Fruit fly (Drosophila melanogaster) whole organism, prepupa: Measurements from ENCODE around the gene Nedd4.

ENCODE experiments used
- Blimp-1 ChIP-seq: fragments of 200-800 bp; sonication (Bioruptor generic); optimal IDR thresholded peaks from 3 replicates; lab custom pipeline; 2017; ENCODE audit warnings: missing biosample characterization, missing genetic modification characterization, mild to moderate bottlenecking, moderate library complexity, missing genetic modification reagents
- CG10669 ChIP-seq: fragments of 200-800 bp; sonication (Bioruptor generic); optimal IDR thresholded peaks from 3 replicates; lab custom pipeline; 2018; ENCODE audit warnings: missing biosample characterization, mild to moderate bottlenecking, missing genetic modification characterization, moderate library complexity
- CG15336 ChIP-seq: fragments of 200-800 bp; sonication (Bioruptor generic); IDR thresholded peaks from 2 replicates; pipeline ENCODE4 v1.3.6; 2022; ENCODE audit warnings: missing biosample characterization, missing genetic modification characterization
- CG1621 ChIP-seq: fragments of 200-800 bp; sonication (Bioruptor generic); optimal IDR thresholded peaks from 3 replicates; lab custom pipeline; 2018; ENCODE audit warnings: missing biosample characterization, mild to moderate bottlenecking, missing genetic modification characterization
- CG3032 ChIP-seq: fragments of 200-800 bp; optimal IDR thresholded peaks from 2 replicates; lab custom pipeline; 2019; ENCODE audit warnings: missing biosample characterization, mild to moderate bottlenecking, missing genetic modification characterization, moderate library complexity
- CG31627 ChIP-seq: fragments of 200-800 bp; sonication (Bioruptor generic); optimal IDR thresholded peaks from 3 replicates; lab custom pipeline; 2016; ENCODE audit warnings: missing biosample characterization, missing genetic modification characterization
- CG32006 ChIP-seq: fragments of 200-800 bp; sonication (Bioruptor generic); optimal IDR thresholded peaks from 3 replicates; lab custom pipeline; 2017; ENCODE audit warnings: missing biosample characterization, mild to moderate bottlenecking, missing genetic modification characterization
- CG34406 ChIP-seq: fragments of 200-800 bp; sonication (Bioruptor generic); optimal IDR thresholded peaks from 3 replicates; lab custom pipeline; 2016; ENCODE audit warnings: missing biosample characterization, missing genetic modification characterization
- CG6163 ChIP-seq: fragments of 200-800 bp; sonication (Bioruptor generic); IDR thresholded peaks from 3 replicates; pipeline ENCODE4 v1.3.6; 2022; ENCODE audit warnings: missing biosample characterization, missing genetic modification characterization
- CG6792 ChIP-seq: fragments of 200-800 bp; sonication (Bioruptor generic); optimal IDR thresholded peaks from 3 replicates; lab custom pipeline; 2016; ENCODE audit warnings: missing biosample characterization, missing genetic modification characterization
- CG6808 ChIP-seq: fragments of 200-800 bp; sonication (Bioruptor generic); optimal IDR thresholded peaks from 3 replicates; lab custom pipeline; 2017; ENCODE audit warnings: missing biosample characterization, missing genetic modification characterization, mild to moderate bottlenecking, moderate library complexity, missing genetic modification reagents
- CG6854 ChIP-seq: fragments of 200-800 bp; sonication (Bioruptor generic); optimal IDR thresholded peaks from 2 replicates; lab custom pipeline; 2017; ENCODE audit warnings: missing biosample characterization, mild to moderate bottlenecking, missing genetic modification characterization
- CG8119 ChIP-seq: fragments of 200-800 bp; sonication (Bioruptor generic); IDR thresholded peaks from 3 replicates; pipeline ENCODE4 v1.3.6; 2022; ENCODE audit warnings: missing biosample characterization, missing genetic modification characterization
- CG8319 ChIP-seq: fragments of 200-800 bp; sonication (Bioruptor generic); optimal IDR thresholded peaks from 3 replicates; lab custom pipeline; 2016; ENCODE audit warnings: missing biosample characterization, missing genetic modification characterization
- CG8632 ChIP-seq: fragments of 200-800 bp; sonication (Bioruptor generic); optimal IDR thresholded peaks from 3 replicates; lab custom pipeline; 2016; ENCODE audit warnings: missing biosample characterization, missing genetic modification characterization
- CG9139 ChIP-seq: fragments of 200-800 bp; sonication (Bioruptor generic); optimal IDR thresholded peaks from 3 replicates; lab custom pipeline; 2017; ENCODE audit warnings: missing biosample characterization, mild to moderate bottlenecking, missing genetic modification characterization
- Eip75B ChIP-seq: fragments of 200-800 bp; sonication (Bioruptor generic); optimal IDR thresholded peaks from 3 replicates; lab custom pipeline; 2016; ENCODE audit warnings: missing biosample characterization, missing genetic modification characterization
- Eip78C ChIP-seq: fragments of 200-800 bp; sonication (Bioruptor generic); peaks from one replicate; lab custom pipeline; 2016; ENCODE audit warnings: missing biosample characterization, missing genetic modification characterization
- Eip93F ChIP-seq: fragments of 200-800 bp; sonication (Bioruptor generic); optimal IDR thresholded peaks from 2 replicates; lab custom pipeline; 2016; ENCODE audit warnings: missing biosample characterization, mild to moderate bottlenecking, missing genetic modification characterization
- Ets21C ChIP-seq: fragments of 200-800 bp; sonication (Bioruptor generic); optimal IDR thresholded peaks from 3 replicates; lab custom pipeline; 2016; ENCODE audit warnings: missing biosample characterization, missing genetic modification characterization
- Ets96B ChIP-seq: fragments of 200-800 bp; optimal IDR thresholded peaks from 2 replicates; lab custom pipeline; 2019; ENCODE audit warnings: missing biosample characterization, mild to moderate bottlenecking, missing genetic modification characterization, moderate library complexity
- Gug ChIP-seq: fragments of 200-800 bp; sonication (Bioruptor generic); IDR thresholded peaks from 2 replicates; pipeline ENCODE4 v1.3.6; 2022; ENCODE audit warnings: missing biosample characterization, missing genetic modification characterization
- Hr38 ChIP-seq: sonication (Bioruptor generic); optimal IDR thresholded peaks from 2 replicates; lab custom pipeline; 2016; ENCODE audit warnings: missing biosample characterization, missing genetic modification characterization
- Hr39 ChIP-seq: fragments of 200-800 bp; sonication (Bioruptor generic); optimal IDR thresholded peaks from 2 replicates; lab custom pipeline; 2016; ENCODE audit warnings: missing biosample characterization, missing genetic modification characterization
- Hr4 ChIP-seq: fragments of 200-800 bp; sonication (Bioruptor generic); optimal IDR thresholded peaks from 3 replicates; lab custom pipeline; 2016; ENCODE audit warnings: missing biosample characterization, missing genetic modification characterization
- Lpt ChIP-seq: fragments of 200-800 bp; sonication (Bioruptor generic); optimal IDR thresholded peaks from 3 replicates; lab custom pipeline; 2016; ENCODE audit warnings: missing biosample characterization, missing genetic modification characterization
- Met ChIP-seq: fragments of 200-800 bp; sonication (Bioruptor generic); optimal IDR thresholded peaks from 3 replicates; lab custom pipeline; 2016; ENCODE audit warnings: missing biosample characterization, missing genetic modification characterization
- OdsH ChIP-seq: fragments of 200-800 bp; sonication (Bioruptor generic); optimal IDR thresholded peaks from 3 replicates; lab custom pipeline; 2016; ENCODE audit warnings: missing biosample characterization, missing genetic modification characterization
- Smox ChIP-seq: fragments of 200-800 bp; sonication (Bioruptor generic); optimal IDR thresholded peaks from 3 replicates; lab custom pipeline; 2016; ENCODE audit warnings: missing biosample characterization, missing genetic modification characterization
- Sox102F ChIP-seq: fragments of 200-800 bp; sonication (Bioruptor generic); optimal IDR thresholded peaks from 2 replicates; lab custom pipeline; 2016; ENCODE audit warnings: missing biosample characterization, mild to moderate bottlenecking, missing genetic modification characterization
- Sox14 ChIP-seq: fragments of 200-800 bp; sonication (Bioruptor generic); optimal IDR thresholded peaks from 3 replicates; lab custom pipeline; 2016; ENCODE audit warnings: missing biosample characterization, missing genetic modification characterization
- achi ChIP-seq: fragments of 200-800 bp; sonication (Bioruptor generic); optimal IDR thresholded peaks from 3 replicates; lab custom pipeline; 2016; ENCODE audit warnings: missing biosample characterization, missing genetic modification characterization
- acj6 ChIP-seq: fragments of 200-800 bp; sonication (Bioruptor generic); optimal IDR thresholded peaks from 3 replicates; lab custom pipeline; 2016; ENCODE audit warnings: missing biosample characterization, missing genetic modification characterization
- cyc ChIP-seq: fragments of 200-800 bp; sonication (Bioruptor generic); optimal IDR thresholded peaks from 3 replicates; lab custom pipeline; 2016; ENCODE audit warnings: missing biosample characterization, missing genetic modification characterization
- dac ChIP-seq: fragments of 200-800 bp; sonication (Bioruptor generic); optimal IDR thresholded peaks from 2 replicates; lab custom pipeline; 2017; ENCODE audit warnings: missing biosample characterization, mild to moderate bottlenecking, missing genetic modification characterization
- dsx ChIP-seq: fragments of 200-800 bp; optimal IDR thresholded peaks from 3 replicates; lab custom pipeline; 2019; ENCODE audit warnings: missing biosample characterization, mild to moderate bottlenecking, missing genetic modification characterization, moderate library complexity; ENCODE audit not compliant: poor library complexity, severe bottlenecking
- eg ChIP-seq: fragments of 200-800 bp; sonication (Bioruptor generic); IDR thresholded peaks from 3 replicates; pipeline ENCODE4 v1.3.6; 2022; ENCODE audit warnings: missing biosample characterization, missing genetic modification characterization
- fd59A ChIP-seq: fragments of 200-800 bp; sonication (Bioruptor generic); optimal IDR thresholded peaks from 2 replicates; lab custom pipeline; 2017; ENCODE audit warnings: missing biosample characterization, mild to moderate bottlenecking, missing genetic modification characterization, missing genetic modification reagents
- fkh ChIP-seq: fragments of 200-800 bp; sonication (Bioruptor generic); optimal IDR thresholded peaks from 3 replicates; lab custom pipeline; 2017; ENCODE audit warnings: missing biosample characterization, mild to moderate bottlenecking, missing genetic modification characterization, moderate library complexity
- lz ChIP-seq: fragments of 200-800 bp; sonication (Bioruptor generic); optimal IDR thresholded peaks from 3 replicates; lab custom pipeline; 2016; ENCODE audit warnings: missing biosample characterization, missing genetic modification characterization
- net ChIP-seq: fragments of 200-800 bp; sonication (Bioruptor generic); optimal IDR thresholded peaks from 3 replicates; lab custom pipeline; 2016; ENCODE audit warnings: missing biosample characterization, missing genetic modification characterization
- pdm3 ChIP-seq: fragments of 200-800 bp; sonication (Bioruptor generic); optimal IDR thresholded peaks from 3 replicates; lab custom pipeline; 2016; ENCODE audit warnings: missing biosample characterization, missing genetic modification characterization
- salr ChIP-seq, 2 experiments: fragments of 200-800 bp; sonication (Bioruptor generic); optimal IDR thresholded peaks; 3 replicates each; lab custom pipeline; 2016 to 2018; ENCODE audit warnings: missing biosample characterization in 2 of 2, missing genetic modification characterization in 2 of 2, mild to moderate bottlenecking in 1 of 2
- spab ChIP-seq: fragments of 200-800 bp; sonication (Bioruptor generic); optimal IDR thresholded peaks from 2 replicates; lab custom pipeline; 2017; ENCODE audit warnings: missing biosample characterization, mild to moderate bottlenecking, missing genetic modification characterization, missing genetic modification reagents
- ss ChIP-seq, 2 experiments: fragments of 200-800 bp; sonication (Bioruptor generic); optimal IDR thresholded peaks; 2 replicates in 1 of 2; 3 replicates in 1 of 2; lab custom pipeline; 2017 to 2018; ENCODE audit warnings: mild to moderate bottlenecking in 2 of 2, missing biosample characterization in 2 of 2, missing genetic modification characterization in 2 of 2, moderate library complexity in 1 of 2
- svp ChIP-seq: fragments of 200-800 bp; sonication (Bioruptor generic); peaks from one replicate; lab custom pipeline; 2016; ENCODE audit warnings: missing biosample characterization, missing genetic modification characterization
- vri ChIP-seq: fragments of 200-800 bp; sonication (Bioruptor generic); optimal IDR thresholded peaks from 3 replicates; lab custom pipeline; 2016; ENCODE audit warnings: missing biosample characterization, mild to moderate bottlenecking, missing genetic modification characterization

The Nedd4 gene

dm6 chr3L:17504538-17504937, 25.3 kb upstream of the Nedd4 start (continued):
- peak; percentile 58; the same call in 2 of the 3 replicates for TF ChIP-seq CG6163 (GFP tag; lab: Robert Waterston, UW)
- no peak for TF ChIP-seq CG8319 (GFP tag; lab: Kevin White, UChicago)
- no peak for TF ChIP-seq fkh
- TF ChIP-seq Sox14 (GFP tag; lab: Kevin White, UChicago), result peak; percentile 40
- TF ChIP-seq CG8632, result no peak
- no peak for TF ChIP-seq cyc (GFP tag; lab: Kevin White, UChicago)
- no peak for TF ChIP-seq CG6792 (GFP tag; lab: Kevin White, UChicago)
- TF ChIP-seq Hr38 (GFP tag; lab: Kevin White, UChicago), result no peak
- peak; percentile 16 for TF ChIP-seq Hr4 (GFP tag; lab: Kevin White, UChicago)
- peak; percentile 31 for TF ChIP-seq Lpt
- no peak for TF ChIP-seq CG6808
- TF ChIP-seq CG10669, result no peak
- no peak for TF ChIP-seq vri (GFP tag; lab: Kevin White, UChicago)
- peak; percentile 58; the same call in 2 of the 3 replicates for TF ChIP-seq CG8119 (GFP tag; lab: Robert Waterston, UW)
- TF ChIP-seq Ets96B, result no peak
- no peak for TF ChIP-seq CG9139 (GFP tag; lab: Kevin White, UChicago)
- TF ChIP-seq salr (GFP tag; optimal IDR thresholded peaks at IDR 0.05; lab: Kevin White, UChicago), result peak in 1 of 2 experiments; percentile 51
- peak; percentile 61 for TF ChIP-seq CG15336 (GFP tag; lab: Robert Waterston, UW)
- TF ChIP-seq Ets21C (GFP tag; lab: Kevin White, UChicago), result no peak
- no peak for TF ChIP-seq CG1621
- no peak for TF ChIP-seq fd59A
- no peak for TF ChIP-seq Eip93F

- TF ChIP-seq net (peak; percentile 46), Smox (GFP tag; lab: Kevin White, UChicago) (peak; percentile 61), CG3032 (tag; lab: Kevin White, UChicago) (peak; percentile 30), salr (GFP tag; optimal IDR thresholded peaks at IDR 0.05; lab: Kevin White, UChicago) (peak in 1 of 2 experiments; percentile 12), Met (GFP tag; lab: Kevin White, UChicago) (peak; percentile 65), OdsH (GFP tag; lab: Kevin White, UChicago) (peak; percentile 48), achi (peak; percentile 45), Ets21C (GFP tag; lab: Kevin White, UChicago) (no peak), Hr4 (GFP tag; lab: Kevin White, UChicago) (peak; percentile 46), Eip75B (GFP tag; lab: Kevin White, UChicago) (peak; percentile 41), Eip93F (peak; percentile 68), Sox14 (GFP tag; lab: Kevin White, UChicago) (peak; percentile 39), CG34406 (GFP tag; lab: Kevin White, UChicago) (peak; percentile 57), Ets96B (peak; percentile 44), CG6163 (GFP tag; lab: Robert Waterston, UW) (no peak), Gug (GFP tag; lab: Robert Waterston, UW) (no peak), CG31627 (GFP tag; lab: Kevin White, UChicago) (peak; percentile 32), dsx (GFP tag; lab: Kevin White, UChicago) (peak; percentile 22), CG1621 (no peak), pdm3 (GFP tag; lab: Kevin White, UChicago) (peak; percentile 54), CG8632 (peak; percentile 56), vri (GFP tag; lab: Kevin White, UChicago) (peak; percentile 14), Sox102F (GFP tag; lab: Kevin White, UChicago) (peak; percentile 58), dac (GFP tag; lab: Kevin White, UChicago) (no peak), lz (GFP tag; lab: Kevin White, UChicago) (peak; percentile 25), ss (GFP tag; optimal IDR thresholded peaks at IDR 0.05; lab: Kevin White, UChicago) (no peak), Blimp-1 (no peak), acj6 (GFP tag; lab: Kevin White, UChicago) (peak; percentile 63), CG8319 (GFP tag; lab: Kevin White, UChicago) (peak; percentile 41), CG6808 (peak; percentile 11), Hr39 (GFP tag; lab: Kevin White, UChicago) (peak; percentile 45), spab (peak; percentile 24), fd59A (no peak), CG10669 (peak; percentile 45), CG6854 (no peak), eg (GFP tag; lab: Robert Waterston, UW) (0 out of 3 replicates have a peak, but pooled peaks have one; percentile 24), Eip78C (GFP tag; lab: Kevin White, UChicago) (peak; percentile 89), CG32006 (GFP tag; lab: Kevin White, UChicago) (peak; percentile 54), svp (GFP tag; lab: Kevin White, UChicago) (peak; percentile 81)
Measured at dm6 chr3L:17506005-17506760, 23.7 kb upstream of the Nedd4 start.
